Worm (Caenorhabditis elegans) whole organism, L2 larva: ENCODE results near the gene twk-31.

Source experiments
- alr-1 ChIP-seq: fragments of 150-350 bp; optimal IDR thresholded peaks from 2 replicates; lab custom pipeline; 2014; ENCODE audit warnings: missing biosample characterization, missing genetic modification characterization
- ceh-82 ChIP-seq: fragments of 150-350 bp; optimal IDR thresholded peaks from 2 replicates; lab custom pipeline; 2014; ENCODE audit warnings: missing biosample characterization, missing genetic modification characterization
- dmd-4 ChIP-seq: sonication (generic microtip); optimal IDR thresholded peaks from 2 replicates; lab custom pipeline; 2017; ENCODE audit warnings: missing biosample characterization, missing genetic modification characterization
- egl-27 ChIP-seq: sonication (generic microtip); optimal IDR thresholded peaks from 3 replicates; lab custom pipeline; 2017; ENCODE audit warnings: missing biosample characterization, missing genetic modification reagents, missing genetic modification characterization
- lin-11 ChIP-seq: fragments of 150-350 bp; sonication (generic microtip); optimal IDR thresholded peaks from 2 replicates; lab custom pipeline; 2014; ENCODE audit warnings: missing biosample characterization, missing genetic modification characterization, inconsistent platforms, mixed read lengths
- lsy-2 ChIP-seq, 2 experiments: fragments of 150-350 bp in 1 of 2; sonication (generic microtip) in 1 of 2; optimal IDR thresholded peaks; 2 replicates each; lab custom pipeline; 2014 to 2017; ENCODE audit warnings: missing biosample characterization in 2 of 2, missing genetic modification characterization in 2 of 2
- mdl-1 ChIP-seq, 2 experiments: fragments of 150-350 bp in 1 of 2; sonication (generic microtip) in 1 of 2; optimal IDR thresholded peaks; 2 replicates each; lab custom pipeline; 2017; ENCODE audit warnings: missing biosample characterization in 2 of 2, missing genetic modification characterization in 2 of 2
- nhr-25 ChIP-seq: fragments of 150-350 bp; sonication (generic microtip); optimal IDR thresholded peaks from 3 replicates; lab custom pipeline; 2014; ENCODE audit warnings: missing biosample characterization, missing genetic modification characterization
- nhr-6 ChIP-seq: fragments of 150-350 bp; optimal IDR thresholded peaks from 2 replicates; lab custom pipeline; 2014; ENCODE audit warnings: missing biosample characterization, missing genetic modification characterization
- nhr-77 ChIP-seq: fragments of 150-350 bp; optimal IDR thresholded peaks from 2 replicates; lab custom pipeline; 2014; ENCODE audit warnings: missing biosample characterization, missing genetic modification characterization
- unc-39 ChIP-seq: fragments of 150-350 bp; optimal IDR thresholded peaks from 2 replicates; lab custom pipeline; 2014; ENCODE audit warnings: missing biosample characterization, missing genetic modification characterization
- zag-1 ChIP-seq: fragments of 150-350 bp; optimal IDR thresholded peaks from 2 replicates; lab custom pipeline; 2014; ENCODE audit warnings: missing biosample characterization, missing genetic modification characterization
- ztf-4 ChIP-seq: fragments of 150-350 bp; optimal IDR thresholded peaks from 2 replicates; lab custom pipeline; 2014; ENCODE audit warnings: missing biosample characterization, missing genetic modification characterization

ce11 chrIII:11402717-11403116 lies 7.8 kb upstream of the twk-31 start, which contains the start of gene Y47D3B.12:
- TF ChIP-seq nhr-77 (tag; lab: Kevin White, UChicago), result no peak
- TF ChIP-seq ztf-4 (tag; lab: Kevin White, UChicago), result no peak
- TF ChIP-seq mdl-1 (tag; optimal IDR thresholded peaks at IDR 0.05; lab: Kevin White, UChicago), result no peak
- TF ChIP-seq lin-11 (tag; lab: Kevin White, UChicago), result no peak
- TF ChIP-seq dmd-4, result no peak
- TF ChIP-seq nhr-6, result no peak
- no peak for TF ChIP-seq zag-1
- no peak for TF ChIP-seq nhr-25 (tag; lab: Kevin White, UChicago)
- no peak for TF ChIP-seq lsy-2 (tag; optimal IDR thresholded peaks at IDR 0.05; lab: Kevin White, UChicago)
- no peak for TF ChIP-seq egl-27 (tag; lab: Kevin White, UChicago)
- no peak for TF ChIP-seq alr-1 (tag; lab: Kevin White, UChicago)
- no peak for TF ChIP-seq unc-39 (tag; lab: Kevin White, UChicago)
- no peak for TF ChIP-seq ceh-82 (tag; lab: Kevin White, UChicago)
